Worm (Caenorhabditis elegans): ENCODE measurements around the gene H06H21.37.

Gene H06H21.37

DNA sequence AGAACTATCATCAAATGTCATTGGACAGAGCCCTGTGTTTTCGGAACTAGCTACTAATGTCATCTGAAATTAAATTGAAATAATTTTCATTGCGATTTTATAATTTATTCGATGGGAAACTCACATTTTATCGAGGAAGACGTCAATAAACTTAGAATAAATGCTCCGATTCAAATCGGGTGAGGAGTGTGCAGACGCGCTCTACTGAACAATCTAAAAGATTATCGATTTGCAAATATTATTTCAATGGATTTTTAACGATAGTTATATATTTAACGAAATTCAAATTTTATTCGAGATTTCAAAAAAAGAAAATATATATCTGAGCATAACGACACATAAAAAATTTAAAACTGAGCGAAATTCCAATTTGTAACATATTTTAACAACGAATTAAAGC lies 10.7 kb downstream of the H06H21.37 start, which contains the start of gene eor-1 (continued):
- TF ChIP-seq nhr-111 (GFP tag; optimal IDR thresholded peaks at IDR 0.05) (no peak), daf-8 (GFP tag; IDR thresholded peaks at IDR 0.05) (no peak), fos-1 (tag; optimal IDR thresholded peaks at IDR 0.05) (no peak), skn-1 (tag; optimal IDR thresholded peaks at IDR 0.05) (no peak)

ce11 chrIV:4795111-4795510 lies 14.7 kb downstream of the H06H21.37 start:
- TF ChIP-seq dmd-9 (GFP tag; IDR thresholded peaks at IDR 0.05): no peak
- TF ChIP-seq nhr-48 (tag; optimal IDR thresholded peaks at IDR 0.05): peak; percentile 29
- TF ChIP-seq tra-1 (GFP tag; IDR thresholded peaks at IDR 0.05): 0 out of 2 replicates have a peak, but pooled peaks have one; percentile 44
- no peak for TF ChIP-seq lin-13 (GFP tag; optimal IDR thresholded peaks at IDR 0.05)
- TF ChIP-seq zip-11 (GFP tag; IDR thresholded peaks at IDR 0.05): no peak
- TF ChIP-seq mxl-3 (GFP tag; optimal IDR thresholded peaks at IDR 0.05): peak; percentile 8
- TF ChIP-seq spr-3 (GFP tag; optimal IDR thresholded peaks at IDR 0.05): no peak
- TF ChIP-seq dmd-6 (GFP tag; IDR thresholded peaks at IDR 0.05): no peak
- TF ChIP-seq nhr-6 (tag; optimal IDR thresholded peaks at IDR 0.05): no peak
- peak; percentile 12 for TF ChIP-seq nhr-28 (tag; optimal IDR thresholded peaks at IDR 0.05)
- peak; percentile 48 for TF ChIP-seq cey-2 (tag; optimal IDR thresholded peaks at IDR 0.05; ENCODE audit: borderline replicate concordance, insufficient read depth)
- TF ChIP-seq duxl-1 (tag; optimal IDR thresholded peaks at IDR 0.05; ENCODE audit: poor library complexity): no peak
- no peak for TF ChIP-seq dmd-8 (GFP tag; IDR thresholded peaks at IDR 0.05)
- TF ChIP-seq spr-1 (tag; optimal IDR thresholded peaks at IDR 0.05): no peak
- no peak for TF ChIP-seq hif-1 (tag; optimal IDR thresholded peaks at IDR 0.05)
- no peak for TF ChIP-seq tag-97 (GFP tag; IDR thresholded peaks at IDR 0.05)
- TF ChIP-seq nhr-76 (tag; optimal IDR thresholded peaks at IDR 0.05): no peak
- TF ChIP-seq mes-2 (tag; optimal IDR thresholded peaks at IDR 0.05; ENCODE audit: poor library complexity, severe bottlenecking): no peak
- TF ChIP-seq F44E2.7 (GFP tag; IDR thresholded peaks at IDR 0.05): no peak
- peak; percentile 37 for TF ChIP-seq hlh-11 (tag; optimal IDR thresholded peaks at IDR 0.05)
- TF ChIP-seq zfp-3 (GFP tag; conservative IDR thresholded peaks at IDR 0.05): no peak
- TF ChIP-seq nhr-11 (tag; optimal IDR thresholded peaks at IDR 0.05): no peak

- no peak for TF ChIP-seq lin-15B (tag; optimal IDR thresholded peaks at IDR 0.05)
- no peak for TF ChIP-seq nhr-48 (tag; optimal IDR thresholded peaks at IDR 0.05)
- TF ChIP-seq lin-29 (GFP tag; IDR thresholded peaks at IDR 0.05): no peak
- TF ChIP-seq R02D3.7 (tag; optimal IDR thresholded peaks at IDR 0.05): no peak
- no peak for TF ChIP-seq mxl-3 (GFP tag; optimal IDR thresholded peaks at IDR 0.05)
- TF ChIP-seq aha-1 (tag): no peak
- no peak for TF ChIP-seq nhr-25 (tag; optimal IDR thresholded peaks at IDR 0.05; ENCODE audit: borderline replicate concordance, insufficient read depth)
- TF ChIP-seq spr-3 (GFP tag; optimal IDR thresholded peaks at IDR 0.05): no peak
- TF ChIP-seq cey-2 (tag; optimal IDR thresholded peaks at IDR 0.05; ENCODE audit: borderline replicate concordance, insufficient read depth): no peak
- no peak for TF ChIP-seq ama-1 (optimal IDR thresholded peaks at IDR 0.05)
- TF ChIP-seq fos-1 (tag; optimal IDR thresholded peaks at IDR 0.05): no peak
- TF ChIP-seq php-3 (GFP tag; IDR thresholded peaks at IDR 0.05): no peak
- TF ChIP-seq nhr-76 (tag; optimal IDR thresholded peaks at IDR 0.05): no peak
- no peak for TF ChIP-seq zfp-2 (tag; optimal IDR thresholded peaks at IDR 0.05)
- no peak for TF ChIP-seq nhr-10 (tag; optimal IDR thresholded peaks at IDR 0.05)
These were observed 20.3 kb downstream of the H06H21.37 start, which contains the start of gene R11E3.1 for ce11 chrIV:4789445-4789844. R11E3.1 (plus strand) TSS chrIV:4789745.

- TF ChIP-seq nhr-102 (tag; optimal IDR thresholded peaks at IDR 0.05) (peak; percentile 7), daf-16 (GFP tag; optimal IDR thresholded peaks at IDR 0.05) (no peak), daf-16 (tag; optimal IDR thresholded peaks at IDR 0.05) (peak; percentile 97), nhr-10 (tag; optimal IDR thresholded peaks at IDR 0.05) (no peak), nhr-28 (tag; optimal IDR thresholded peaks at IDR 0.05) (peak; percentile 98), hif-1 (tag; optimal IDR thresholded peaks at IDR 0.05) (peak in 1 of 2 experiments; percentile 33), mdl-1 (tag; optimal IDR thresholded peaks at IDR 0.05) (peak in 1 of 2 experiments; percentile 86), pha-4 (GFP tag; IDR thresholded peaks at IDR 0.05) (no peak), pha-4 (tag; optimal IDR thresholded peaks at IDR 0.05) (peak; percentile 26), dmd-9 (GFP tag; IDR thresholded peaks at IDR 0.05) (no peak), nhr-111 (GFP tag; optimal IDR thresholded peaks at IDR 0.05) (no peak), dve-1 (tag; optimal IDR thresholded peaks at IDR 0.05; ENCODE audit: insufficient read depth) (peak; percentile 81), hlh-11 (tag; optimal IDR thresholded peaks at IDR 0.05) (peak; percentile 80), mxl-3 (GFP tag; optimal IDR thresholded peaks at IDR 0.05) (peak; percentile 45), hlh-30 (tag; optimal IDR thresholded peaks at IDR 0.05; ENCODE audit: insufficient read depth) (peak; percentile 67), ztf-11 (tag; optimal IDR thresholded peaks at IDR 0.05) (no peak), lsy-2 (tag; optimal IDR thresholded peaks at IDR 0.05) (peak in 1 of 2 experiments; percentile 59)
These were observed 21.4 kb downstream of the H06H21.37 start, which contains the start of gene nhr-104 for ce11 chrIV:4788332-4788731. nhr-104 (minus strand) TSS chrIV:4788692.
